Worm (Caenorhabditis elegans) whole organism, late embryonic: Measurements from ENCODE around the gene T26E4.10.
"Not testable (repeated sequence)": the region's sequence is repeated elsewhere in the genome, so short reads cannot be mapped to it uniquely, and the experiment has no call there.

Experiments
- Y22D7AL.16 ChIP-seq: sonication (generic microtip); optimal IDR thresholded peaks from 2 replicates; lab custom pipeline; 2016; ENCODE audit warnings: missing genetic modification characterization, missing compliant biosample characterization
- ama-1 ChIP-seq: fragments of 150-350 bp; optimal IDR thresholded peaks from 2 replicates; lab custom pipeline; 2014
- ceh-14 ChIP-seq: sonication (generic microtip); optimal IDR thresholded peaks from 2 replicates; lab custom pipeline; 2016; ENCODE audit warnings: missing genotype, missing genetic modification characterization, missing compliant biosample characterization
- ceh-30 ChIP-seq: fragments of 150-350 bp; optimal IDR thresholded peaks from 2 replicates; lab custom pipeline; 2014; ENCODE audit warnings: missing biosample characterization, missing genetic modification characterization
- ceh-31 ChIP-seq: sonication (generic microtip); optimal IDR thresholded peaks from 2 replicates; lab custom pipeline; 2016; ENCODE audit warnings: missing genetic modification characterization, missing compliant biosample characterization
- ceh-45 ChIP-seq: fragments of 200-800 bp; sonication (Bioruptor generic); IDR thresholded peaks from 2 replicates; pipeline ENCODE4 v1.3.6; 2022; ENCODE audit warnings: missing genetic modification reagents, missing genetic modification characterization, missing compliant biosample characterization
- ceh-6 ChIP-seq: fragments of 200-800 bp; sonication (Bioruptor generic); optimal IDR thresholded peaks from 2 replicates; lab custom pipeline; 2018; ENCODE audit warnings: mild to moderate bottlenecking, missing genetic modification characterization, missing compliant biosample characterization
- ceh-9 ChIP-seq: sonication (generic microtip); optimal IDR thresholded peaks from 2 replicates; lab custom pipeline; 2016; ENCODE audit warnings: mild to moderate bottlenecking, missing genetic modification characterization, inconsistent platforms, missing compliant biosample characterization
- dmd-4 ChIP-seq: sonication (generic microtip); optimal IDR thresholded peaks from 2 replicates; lab custom pipeline; 2016; ENCODE audit warnings: borderline replicate concordance, missing genetic modification characterization, missing compliant biosample characterization
- elt-2 ChIP-seq: sonication (generic microtip); optimal IDR thresholded peaks from 2 replicates; lab custom pipeline; 2016; ENCODE audit warnings: missing genetic modification reagents, missing genetic modification characterization, missing compliant biosample characterization
- fax-1 ChIP-seq: sonication (generic microtip); optimal IDR thresholded peaks from 2 replicates; lab custom pipeline; 2016; ENCODE audit warnings: missing genotype, missing genetic modification characterization, missing compliant biosample characterization
- fkh-6 ChIP-seq: sonication (generic microtip); optimal IDR thresholded peaks from 2 replicates; lab custom pipeline; 2016; ENCODE audit warnings: missing genetic modification characterization, missing compliant biosample characterization
- hlh-15 ChIP-seq: sonication (generic microtip); optimal IDR thresholded peaks from 2 replicates; lab custom pipeline; 2016; ENCODE audit warnings: missing genetic modification characterization, missing compliant biosample characterization
- lim-6 ChIP-seq: sonication (generic microtip); optimal IDR thresholded peaks from 2 replicates; lab custom pipeline; 2016; ENCODE audit warnings: missing genetic modification characterization, missing compliant biosample characterization
- lin-11 ChIP-seq: fragments of 200-800 bp; sonication (Bioruptor generic); optimal IDR thresholded peaks from 2 replicates; lab custom pipeline; 2018; ENCODE audit warnings: mild to moderate bottlenecking, missing genetic modification characterization, missing compliant biosample characterization
- mec-3 ChIP-seq: sonication (generic microtip); optimal IDR thresholded peaks from 2 replicates; lab custom pipeline; 2016; ENCODE audit warnings: borderline replicate concordance, missing genetic modification characterization, missing compliant biosample characterization
- nfya-1 ChIP-seq: sonication (generic microtip); optimal IDR thresholded peaks from 2 replicates; lab custom pipeline; 2017; ENCODE audit warnings: missing genetic modification characterization, mild to moderate bottlenecking, missing compliant biosample characterization, antibody characterized with exemption, moderate library complexity
- nhr-11 ChIP-seq: fragments of 150-350 bp; optimal IDR thresholded peaks from 2 replicates; lab custom pipeline; 2014; ENCODE audit warnings: missing biosample characterization, missing genetic modification characterization
- nhr-232 ChIP-seq: sonication (generic microtip); optimal IDR thresholded peaks from 2 replicates; lab custom pipeline; 2016; ENCODE audit warnings: missing genetic modification characterization, missing compliant biosample characterization
- npax-4 ChIP-seq: sonication (generic microtip); optimal IDR thresholded peaks from 2 replicates; lab custom pipeline; 2016; ENCODE audit warnings: missing genetic modification characterization, missing compliant biosample characterization
- pag-3 ChIP-seq: sonication (generic microtip); optimal IDR thresholded peaks from 2 replicates; lab custom pipeline; 2016; ENCODE audit warnings: missing compliant biosample characterization, missing genetic modification characterization, borderline replicate concordance
- pat-9 ChIP-seq: fragments of 200-800 bp; sonication (Bioruptor generic); optimal IDR thresholded peaks from 2 replicates; lab custom pipeline; 2018; ENCODE audit warnings: mild to moderate bottlenecking, missing genetic modification characterization, moderate library complexity, missing compliant biosample characterization
- pax-1 ChIP-seq: fragments of 150-350 bp; optimal IDR thresholded peaks from 2 replicates; lab custom pipeline; 2014; ENCODE audit warnings: missing biosample characterization, missing genetic modification characterization
- pha-2 ChIP-seq: sonication (generic microtip); optimal IDR thresholded peaks from 2 replicates; lab custom pipeline; 2017; ENCODE audit warnings: mild to moderate bottlenecking, missing genetic modification characterization, missing compliant biosample characterization
- pha-4 ChIP-seq: fragments of 150-350 bp; optimal IDR thresholded peaks from 2 replicates; lab custom pipeline; 2018; ENCODE audit warnings: missing biosample characterization, missing genetic modification reagents, missing genetic modification characterization
- pqm-1 ChIP-seq: sonication (generic microtip); optimal IDR thresholded peaks from 2 replicates; lab custom pipeline; 2016; ENCODE audit warnings: missing genetic modification characterization, missing compliant biosample characterization
- pros-1 ChIP-seq: fragments of 150-350 bp; optimal IDR thresholded peaks from 2 replicates; lab custom pipeline; 2014; ENCODE audit warnings: missing biosample characterization, missing genetic modification reagents, missing genetic modification characterization
- ref-2 ChIP-seq: sonication (generic microtip); optimal IDR thresholded peaks from 2 replicates; lab custom pipeline; 2016; ENCODE audit warnings: missing genetic modification characterization, missing compliant biosample characterization
- sdc-2 ChIP-seq: sonication (generic microtip); optimal IDR thresholded peaks from 2 replicates; lab custom pipeline; 2016; ENCODE audit warnings: missing genotype, missing genetic modification characterization, missing compliant biosample characterization
- sox-2 ChIP-seq: fragments of 200-800 bp; sonication (Bioruptor generic); IDR thresholded peaks from 2 replicates; pipeline ENCODE4 v1.3.6; 2022; ENCODE audit warnings: missing genetic modification reagents, missing genetic modification characterization, missing compliant biosample characterization
- sox-4 ChIP-seq: sonication (generic microtip); optimal IDR thresholded peaks from 2 replicates; lab custom pipeline; 2017; ENCODE audit warnings: mild to moderate bottlenecking, missing genetic modification characterization, inconsistent platforms, missing compliant biosample characterization
- syd-9 ChIP-seq: sonication (generic microtip); optimal IDR thresholded peaks from 2 replicates; lab custom pipeline; 2016; ENCODE audit warnings: mild to moderate bottlenecking, missing genetic modification characterization, moderate library complexity, missing compliant biosample characterization
- unc-86 ChIP-seq: sonication (generic microtip); optimal IDR thresholded peaks from 2 replicates; lab custom pipeline; 2016; ENCODE audit warnings: missing genetic modification characterization, missing compliant biosample characterization
- zip-5 ChIP-seq: sonication (generic microtip); optimal IDR thresholded peaks from 2 replicates; lab custom pipeline; 2016; ENCODE audit warnings: missing genetic modification characterization, missing compliant biosample characterization
- ztf-16 ChIP-seq: sonication (generic microtip); optimal IDR thresholded peaks from 2 replicates; lab custom pipeline; 2017; ENCODE audit warnings: missing genetic modification characterization, missing compliant biosample characterization

The T26E4.10 gene

DNA sequence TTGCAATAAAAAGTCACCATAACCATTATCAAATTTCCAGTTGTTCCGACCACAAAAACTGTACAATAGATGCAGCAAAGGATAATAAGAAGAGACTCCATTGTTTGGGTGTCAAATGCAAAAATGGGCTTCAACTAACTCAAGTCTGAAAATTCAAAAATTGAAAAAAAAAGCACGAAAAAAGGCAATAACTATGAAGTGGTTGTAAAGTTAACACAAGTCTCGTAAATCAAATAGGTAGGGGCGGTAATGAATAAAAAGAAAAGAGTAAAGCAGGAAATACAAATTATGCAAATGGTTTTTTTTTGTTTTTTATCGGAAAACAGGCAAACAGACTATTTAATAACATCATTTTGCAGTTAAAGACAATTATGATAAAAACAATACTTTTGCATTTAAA lies 9.4 kb upstream of the T26E4.10 start, which contains the start of gene srsx-38:
Gene srsx-38 (minus strand): TSS at position 101 of the 400 bp plus-strand sequence.
- not testable (repeated sequence) for TF ChIP-seq fkh-6, pha-2, sdc-2 (tag; lab: Kevin White, UChicago)

DNA sequence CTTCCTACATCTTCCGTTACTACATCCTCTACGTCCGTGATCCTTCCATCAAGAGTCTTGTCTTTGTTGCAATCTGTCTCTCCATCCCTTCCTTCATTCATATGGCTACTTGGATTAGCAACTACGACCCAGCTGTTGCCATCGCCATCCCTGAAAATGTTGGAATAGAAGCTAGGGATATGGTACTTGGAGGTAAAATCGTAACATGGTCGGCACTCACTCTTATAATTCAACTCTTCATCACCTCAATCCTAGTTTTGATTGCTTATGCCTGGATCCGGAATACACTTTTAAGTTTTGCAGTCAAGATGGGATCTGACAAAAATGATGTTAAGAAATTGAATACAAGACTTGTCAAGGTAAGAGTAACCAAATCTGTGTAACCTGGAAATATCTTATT lies 5.7 kb upstream of the T26E4.10 start, which contains the start of gene T26E4.18:
Gene T26E4.18 (minus strand): TSS at position 101 of the 400 bp plus-strand sequence.
- not testable (repeated sequence) for TF ChIP-seq sox-2 (GFP tag; lab: Robert Waterston, UW); nhr-11 (tag; lab: Kevin White, UChicago); sox-4

DNA sequence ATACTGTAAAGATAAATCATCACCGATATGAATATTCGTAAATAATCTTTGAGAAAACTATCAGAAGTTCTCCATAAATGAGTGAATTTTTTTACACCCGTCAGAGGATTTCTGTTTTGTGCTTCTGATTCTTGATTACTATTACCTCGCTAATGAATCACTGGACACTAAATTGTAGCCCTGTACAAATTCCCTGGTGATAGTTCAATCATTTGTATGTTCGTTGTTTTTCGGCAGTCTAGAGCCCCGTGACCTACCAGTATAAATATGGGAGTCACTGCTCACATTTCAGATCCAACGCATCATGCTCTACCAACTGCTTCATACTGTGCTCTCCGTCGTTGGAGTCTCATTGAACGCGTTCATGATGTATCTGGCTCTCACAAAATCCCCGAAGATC lies 5.1 kb upstream of the T26E4.10 start, which contains the start of gene srd-27:
Gene srd-27 (plus strand): TSS at position 301 of the 400 bp plus-strand sequence.
- TF ChIP-seq nhr-232, ceh-31, lim-6 (tag; lab: Kevin White, UChicago): not testable (repeated sequence)

DNA sequence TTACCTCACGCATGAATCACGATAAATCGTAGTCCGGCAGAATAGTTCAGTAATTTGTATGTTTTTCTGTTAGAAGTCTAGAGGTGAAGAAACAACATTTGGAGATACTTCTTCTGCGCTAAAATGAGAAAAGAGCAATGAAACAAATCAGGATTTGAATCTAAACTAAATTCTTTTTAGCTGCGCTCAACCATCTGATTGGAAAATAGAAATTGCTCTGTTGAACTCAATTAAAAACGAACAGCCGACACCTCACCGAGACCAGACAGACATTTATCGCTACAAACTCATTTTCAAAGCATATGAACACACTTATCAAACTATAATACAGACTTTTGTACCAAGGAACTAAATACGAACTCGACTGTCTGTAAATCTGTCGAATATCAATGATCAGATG lies 4.6 kb upstream of the T26E4.10 start, which contains the start of gene T26E4.9:
Gene T26E4.9 (minus strand): TSS at position 101 of the 400 bp plus-strand sequence.
- not testable (repeated sequence) for TF ChIP-seq pax-1, lim-6, pha-2 (tag; lab: Kevin White, UChicago)

DNA sequence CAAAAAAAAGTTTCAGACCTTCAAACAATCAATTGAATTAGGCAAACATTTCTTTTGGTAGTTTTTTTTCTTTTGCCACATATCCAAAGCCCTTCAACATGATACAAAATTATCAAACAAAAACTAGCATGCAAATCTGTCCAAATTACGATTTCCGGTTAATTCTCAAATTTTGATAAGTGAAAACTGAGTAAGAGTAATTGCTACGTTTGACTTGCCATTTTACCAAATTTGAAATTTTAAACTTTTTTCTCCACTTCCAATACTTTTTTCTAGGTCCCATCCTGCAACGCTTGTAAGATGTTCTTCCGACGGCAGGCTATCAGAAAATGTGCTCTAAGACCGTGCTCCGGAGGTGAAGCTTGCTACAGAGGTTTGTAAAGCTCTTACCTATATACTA lies 1.9 kb downstream of the T26E4.10 start, which contains the start of gene nhr-223:
Gene nhr-223 (plus strand): TSS at position 301 of the 400 bp plus-strand sequence.
- TF ChIP-seq syd-9 (tag; lab: Kevin White, UChicago) (no peak), ceh-6 (no peak), fax-1 (tag; lab: Kevin White, UChicago) (no peak), pqm-1 (tag; lab: Kevin White, UChicago) (no peak), elt-2 (tag; lab: Kevin White, UChicago) (no peak), dmd-4 (tag; lab: Kevin White, UChicago) (no peak), Y22D7AL.16 (no peak), ceh-30 (tag; lab: Kevin White, UChicago) (no peak), lin-11 (tag; lab: Kevin White, UChicago) (no peak), ref-2 (tag; lab: Kevin White, UChicago) (no peak), pha-4 (tag; lab: Kevin White, UChicago) (no peak), nhr-11 (tag; lab: Kevin White, UChicago) (no peak)

DNA sequence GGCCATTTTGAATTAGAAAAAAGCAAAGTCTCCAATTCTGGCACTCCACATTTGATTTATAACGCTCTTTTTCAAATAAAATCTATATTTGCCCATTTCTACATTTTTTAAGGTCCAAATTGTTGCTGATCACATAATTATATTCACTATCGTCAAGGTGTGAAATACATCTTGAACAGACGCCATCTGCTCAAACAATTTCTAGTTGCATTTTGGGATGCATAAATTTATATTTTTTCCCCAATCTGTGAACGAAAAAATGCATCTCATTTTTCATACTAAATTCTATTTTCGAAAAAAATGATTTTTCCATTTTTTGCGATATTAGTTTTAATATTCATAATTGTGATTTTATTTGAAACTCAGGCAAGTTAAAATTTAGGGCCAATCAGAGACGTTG lies 4.7 kb downstream of the T26E4.10 start, which contains the start of gene T26E4.7:
Gene T26E4.7 (plus strand): TSS at position 301 of the 400 bp plus-strand sequence.
- TF ChIP-seq unc-86 (tag; lab: Kevin White, UChicago) (no peak), ceh-6 (no peak), pag-3 (no peak), lim-6 (tag; lab: Kevin White, UChicago) (no peak), ref-2 (tag; lab: Kevin White, UChicago) (no peak), ceh-30 (tag; lab: Kevin White, UChicago) (no peak), pat-9 (tag; lab: Kevin White, UChicago) (no peak), ceh-45 (GFP tag; lab: Robert Waterston, UW) (no peak), ztf-16 (tag; lab: Kevin White, UChicago) (no peak), elt-2 (tag; lab: Kevin White, UChicago) (no peak)

DNA sequence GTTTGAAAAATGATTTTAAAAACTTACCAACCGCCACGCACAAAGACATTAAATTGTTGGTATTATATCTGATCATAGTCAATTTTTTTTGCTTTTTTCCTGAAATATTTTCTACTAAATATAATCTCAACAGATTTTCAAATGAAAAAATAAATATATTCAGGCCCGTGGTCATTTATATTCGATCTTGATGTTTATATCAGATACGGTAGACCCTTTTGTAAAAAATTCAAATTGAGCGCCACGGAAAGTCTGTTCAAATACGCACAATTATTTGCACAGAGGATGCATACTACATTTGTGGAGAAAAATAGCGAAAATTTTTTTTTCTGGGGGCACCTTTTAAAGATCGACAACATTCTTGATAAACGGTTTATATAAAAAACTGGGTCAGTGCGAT lies 5.6 kb downstream of the T26E4.10 start, which contains the start of gene T26E4.4:
Gene T26E4.4 (minus strand): TSS at position 101 of the 400 bp plus-strand sequence.
- TF ChIP-seq lin-11 (tag; lab: Kevin White, UChicago) (no peak), ceh-14 (tag; lab: Kevin White, UChicago) (no peak), mec-3 (tag; lab: Kevin White, UChicago) (no peak), fax-1 (tag; lab: Kevin White, UChicago) (no peak), hlh-15 (no peak), nfya-1 (no peak), npax-4 (tag; lab: Kevin White, UChicago) (no peak), syd-9 (tag; lab: Kevin White, UChicago) (no peak), pros-1 (tag; lab: Kevin White, UChicago) (no peak), ceh-9 (tag; lab: Kevin White, UChicago) (no peak), pha-2 (tag; lab: Kevin White, UChicago) (no peak), zip-5 (tag; lab: Kevin White, UChicago) (no peak), ama-1 (lab: Kevin White, UChicago) (no peak)
